Fruit fly (Drosophila melanogaster): ENCODE measurements around the gene fz.
A peak's percentile ranks its signal among the peaks of the same experiment; 100 is the strongest.

fz gene

DNA sequence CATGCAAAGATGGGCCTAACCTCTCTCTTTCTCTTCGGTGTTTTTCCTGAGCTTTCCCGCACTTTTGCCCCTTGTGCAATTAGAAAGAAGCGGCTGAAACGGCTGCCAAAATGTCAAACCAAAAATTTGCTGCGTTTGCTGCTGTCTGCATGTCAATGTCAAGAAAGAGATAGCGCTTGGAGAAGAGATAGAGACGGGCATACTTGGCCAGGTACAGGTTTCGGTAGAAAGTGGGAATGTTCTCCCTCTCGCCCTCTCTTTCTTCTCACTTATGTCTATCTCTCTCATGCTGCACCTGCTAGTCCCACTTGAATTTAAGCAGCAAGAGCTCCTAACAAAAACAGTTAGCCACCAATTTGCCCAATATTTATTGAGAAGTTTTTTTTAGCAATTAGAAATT is 23.9 kb downstream of the fz start:
- no peak for TF ChIP-seq noc (tag; optimal IDR thresholded peaks at IDR 0.05)

DNA sequence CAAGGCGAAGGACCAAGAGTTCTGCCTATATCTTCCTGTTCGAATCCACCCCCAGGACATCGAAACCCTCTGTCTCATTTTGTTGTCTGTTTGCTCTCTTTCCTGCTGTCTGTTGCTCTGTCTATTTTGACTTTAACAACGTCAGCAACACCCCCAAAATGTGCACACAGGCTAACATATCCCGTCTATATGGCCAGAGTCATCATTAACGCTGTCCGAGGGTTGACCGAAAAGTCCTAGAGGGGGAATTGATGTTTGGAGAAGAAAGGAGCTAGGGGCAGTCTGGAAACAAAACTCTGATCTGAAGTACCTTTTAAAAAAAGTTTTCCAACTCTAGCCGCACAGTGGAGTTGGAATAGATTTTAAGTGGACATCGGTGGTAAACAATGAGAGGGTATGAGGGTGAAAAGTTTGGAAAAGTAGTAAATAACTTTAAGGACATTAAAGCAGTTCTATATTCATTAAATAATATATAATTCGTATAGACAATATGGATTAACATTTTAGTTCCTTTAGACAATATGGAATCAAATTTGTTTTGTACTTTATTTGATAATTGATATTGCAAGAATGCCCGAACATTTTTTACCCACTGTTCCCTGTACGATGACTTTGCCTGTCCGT is 26.7 kb downstream of the fz start:
- TF ChIP-seq noc (tag; optimal IDR thresholded peaks at IDR 0.05): no peak

dm6 chr3L:14301609-14302008 is 27.5 kb downstream of the fz start:
- no peak for TF ChIP-seq noc (tag; optimal IDR thresholded peaks at IDR 0.05)

- no peak for TF ChIP-seq noc (tag; optimal IDR thresholded peaks at IDR 0.05)
Measured at dm6 chr3L:14303225-14303624, 29.1 kb downstream of the fz start.

DNA sequence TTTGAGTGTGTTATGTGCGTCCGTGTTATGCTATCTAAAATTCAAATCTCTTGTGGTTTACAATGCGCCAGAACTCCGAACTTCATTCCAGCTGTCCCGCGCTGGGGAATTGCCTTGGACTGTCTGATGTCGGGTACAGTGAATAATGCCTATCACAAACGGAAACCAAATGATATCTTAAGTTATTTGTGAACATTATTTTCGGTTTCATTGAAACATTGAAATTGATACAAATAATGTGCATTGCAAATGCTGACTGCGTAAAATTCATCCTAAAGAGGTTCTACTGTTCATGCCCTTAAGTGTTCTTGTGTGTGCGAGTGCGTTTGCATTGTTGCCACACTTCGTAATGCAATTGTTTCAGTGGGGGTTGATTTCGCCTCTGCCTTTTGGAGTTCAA is 29.7 kb downstream of the fz start:
- TF ChIP-seq noc (tag; optimal IDR thresholded peaks at IDR 0.05): no peak

DNA sequence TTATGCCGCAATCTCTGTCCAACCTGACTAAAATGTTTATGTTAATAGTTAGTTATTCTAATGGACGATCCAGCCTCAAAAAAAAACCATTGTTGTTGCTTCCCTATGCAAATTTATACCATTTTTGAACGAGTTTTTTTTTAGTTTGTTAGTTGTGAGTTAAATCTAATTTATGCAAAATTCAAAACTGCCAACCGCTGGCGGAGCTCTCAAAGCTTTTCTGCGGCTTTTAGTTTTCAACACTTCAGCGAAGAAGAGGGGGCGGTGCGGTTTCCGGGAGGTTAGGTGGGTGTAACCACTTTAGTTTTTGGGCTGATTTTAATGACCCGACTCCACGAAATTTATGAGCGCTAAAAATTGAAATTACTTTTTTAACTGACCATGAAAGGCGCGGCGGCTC is 34.9 kb downstream of the fz start:
- no peak for TF ChIP-seq noc (tag; optimal IDR thresholded peaks at IDR 0.05)

DNA sequence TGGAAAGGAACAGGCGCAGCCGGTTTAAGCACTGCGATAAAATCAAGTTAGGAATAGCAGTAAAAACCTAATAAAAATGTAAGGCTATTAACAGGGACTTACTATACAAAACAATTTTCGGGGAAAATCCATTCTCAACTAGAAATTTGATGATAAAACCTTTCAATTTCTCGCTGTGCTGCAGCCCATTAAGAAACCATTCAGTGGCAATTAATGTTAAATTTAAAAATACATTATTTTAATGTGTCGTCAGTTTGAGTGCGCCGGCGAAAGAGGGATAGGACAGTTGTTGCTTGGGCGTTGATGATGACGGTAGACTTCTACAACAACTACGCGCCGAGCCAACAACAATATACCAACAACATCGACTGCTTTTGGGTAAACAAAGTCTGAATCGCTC is 45.0 kb downstream of the fz start:
- TF ChIP-seq noc (tag; optimal IDR thresholded peaks at IDR 0.05): no peak

dm6 chr3L:14320571-14320970 is 46.4 kb downstream of the fz start:
- no peak for TF ChIP-seq noc (tag; optimal IDR thresholded peaks at IDR 0.05)

- no peak for TF ChIP-seq noc (tag; optimal IDR thresholded peaks at IDR 0.05)
Measured at dm6 chr3L:14321400-14321799, 47.3 kb downstream of the fz start.

dm6 chr3L:14321858-14322257 is 47.7 kb downstream of the fz start:
- TF ChIP-seq noc (tag; optimal IDR thresholded peaks at IDR 0.05): no peak

DNA sequence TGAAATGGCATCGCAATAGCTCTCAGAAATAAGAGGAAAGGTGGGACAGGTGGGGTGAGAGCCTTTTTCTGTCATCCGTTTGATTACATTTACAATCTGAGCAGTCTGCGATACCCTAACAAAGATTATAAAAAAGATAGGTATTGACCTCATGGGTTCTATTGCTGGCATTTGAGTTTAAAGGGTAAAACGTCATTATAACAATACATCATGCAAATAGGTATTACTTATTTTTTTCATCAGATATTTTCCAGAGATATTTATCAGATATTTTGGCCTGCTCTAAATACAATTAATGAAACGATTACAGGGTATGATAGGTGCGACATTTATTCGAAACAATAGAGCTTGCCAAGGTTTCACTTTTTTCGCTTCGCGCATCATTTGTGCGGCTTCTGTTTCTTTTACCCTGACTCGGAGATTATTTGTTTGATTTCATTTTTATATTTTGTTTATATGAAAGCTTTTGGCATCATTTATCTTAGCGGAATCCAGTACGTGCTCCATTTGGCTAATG is 48.2 kb downstream of the fz start:
- no peak for TF ChIP-seq noc (tag; optimal IDR thresholded peaks at IDR 0.05)

DNA sequence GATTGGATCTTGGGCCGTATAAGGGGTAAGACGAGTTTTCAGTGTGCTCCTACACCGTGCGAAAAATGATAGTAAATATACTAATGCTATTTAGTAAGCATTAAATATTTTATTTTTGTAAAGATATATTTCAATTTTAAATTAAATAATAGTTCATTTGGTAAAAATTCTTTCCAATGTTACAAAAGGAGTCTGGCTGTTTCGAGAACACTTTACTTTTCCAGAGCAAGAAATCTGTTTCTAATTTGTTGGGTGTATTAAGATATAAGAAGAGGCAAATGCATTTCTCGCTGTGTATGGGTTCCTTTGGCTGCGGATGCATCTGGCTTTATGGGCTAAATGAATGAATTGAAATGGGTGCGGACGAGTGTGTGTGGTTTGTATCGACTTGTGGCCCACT is 51.1 kb downstream of the fz start:
- no peak for TF ChIP-seq noc (tag; optimal IDR thresholded peaks at IDR 0.05)

DNA sequence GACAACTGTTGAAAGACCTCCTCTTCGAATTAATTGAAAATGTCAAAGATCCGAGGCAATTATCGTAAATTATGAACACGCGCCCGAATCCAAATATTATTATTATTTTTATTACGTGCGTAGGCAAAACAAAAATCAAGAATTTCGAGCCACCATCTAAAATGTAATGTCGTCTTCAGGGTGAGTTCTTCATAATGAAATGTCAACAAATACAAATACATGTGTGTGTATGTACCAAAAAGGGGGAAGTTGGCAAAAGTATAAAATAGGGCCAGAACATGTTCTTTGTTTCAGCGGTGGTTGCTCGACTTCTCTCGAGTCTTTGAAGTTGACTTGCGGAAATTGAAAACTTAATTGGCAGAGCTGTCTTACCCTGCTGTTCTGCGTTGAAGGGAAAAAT is 52.1 kb downstream of the fz start:
- no peak for TF ChIP-seq noc (tag; optimal IDR thresholded peaks at IDR 0.05)

- no peak for TF ChIP-seq noc (tag; optimal IDR thresholded peaks at IDR 0.05)
Measured at dm6 chr3L:14328437-14328836, 54.3 kb downstream of the fz start.

DNA sequence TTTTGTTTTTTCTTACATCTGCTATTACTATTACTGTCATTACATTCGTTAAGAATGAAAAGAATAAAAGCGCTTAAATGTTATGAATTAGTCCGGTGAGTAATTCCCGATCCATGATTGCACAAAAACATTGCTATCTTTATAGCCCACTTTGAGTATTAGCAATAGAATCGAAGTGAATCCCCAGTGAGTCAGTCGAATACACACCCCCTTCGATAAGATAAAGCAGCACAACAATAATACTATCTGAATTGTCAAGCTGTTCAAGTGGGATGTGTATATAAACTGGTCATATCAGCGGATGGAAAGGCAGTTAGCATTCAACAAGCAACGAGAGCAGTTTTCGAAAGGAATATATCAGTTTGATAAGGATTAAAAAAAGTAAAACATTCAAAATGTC is 54.9 kb downstream of the fz start, which contains the start of gene CG13482:
Gene CG13482, plus strand, starts transcription at position 305 of the 400 bp plus-strand sequence.
- no peak for TF ChIP-seq noc (tag; optimal IDR thresholded peaks at IDR 0.05)

- no peak for TF ChIP-seq noc (tag; optimal IDR thresholded peaks at IDR 0.05)
Measured at dm6 chr3L:14332533-14332932, 58.4 kb downstream of the fz start.

DNA sequence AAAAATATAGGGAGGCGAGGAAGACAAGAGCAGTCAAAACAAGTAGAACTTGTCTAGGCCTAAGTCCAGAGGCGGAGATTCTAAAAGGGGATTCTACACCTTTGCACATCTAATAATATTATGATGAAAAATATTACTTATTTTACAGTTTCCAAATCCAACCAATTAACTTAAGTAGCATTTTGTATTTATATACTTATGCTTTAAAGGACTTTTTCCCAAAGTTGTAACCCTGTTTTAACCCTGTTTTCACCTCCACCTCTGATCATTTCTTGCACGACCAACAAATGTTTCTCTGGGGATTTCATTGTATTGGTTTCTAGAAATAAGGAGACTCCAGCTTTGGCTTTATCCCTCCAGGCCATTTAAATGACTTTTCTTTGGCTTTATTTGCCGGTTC is 61.7 kb downstream of the fz start:
- TF ChIP-seq noc (tag; optimal IDR thresholded peaks at IDR 0.05): peak; percentile 64

DNA sequence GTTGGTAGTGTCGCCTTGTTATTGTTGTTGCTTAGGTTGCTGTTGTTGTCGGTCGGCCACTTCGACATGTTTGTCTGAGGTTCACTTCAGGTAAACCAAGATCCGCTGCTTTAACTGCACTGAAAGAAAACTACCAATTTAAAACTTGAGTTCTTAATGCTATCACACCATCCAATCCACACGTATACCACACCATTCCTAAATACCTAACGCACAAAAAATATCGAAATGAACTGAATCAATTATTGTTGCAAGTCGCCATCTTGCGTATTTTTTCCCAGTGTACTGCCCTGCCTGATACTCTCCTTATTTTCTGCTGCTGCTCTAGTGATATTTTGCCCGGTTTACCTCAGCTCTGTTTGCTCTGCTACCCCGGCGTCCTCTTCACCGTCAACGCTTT is 64.7 kb downstream of the fz start:
- peak; percentile 70 for TF ChIP-seq noc (tag; optimal IDR thresholded peaks at IDR 0.05)
